Fruit fly (Drosophila melanogaster): Measurements from ENCODE around the gene CG9692.

Gene CG9692

dm6 chr3L:16710258-16711020 is 5.7 kb downstream of the CG9692 start:
- no peak for TF ChIP-seq CTCF (optimal IDR thresholded peaks at IDR 0.05)
- no peak for TF ChIP-seq CG8478 (optimal IDR thresholded peaks at IDR 0.05)

- TF ChIP-seq CTCF (optimal IDR thresholded peaks at IDR 0.05) (peak; percentile 95 to 96), CG8478 (optimal IDR thresholded peaks at IDR 0.05) (no peak)
Observed at dm6 chr3L:16711430-16712228, 6.9 kb downstream of the CG9692 start, which contains the start of the genes CG43954, Lasp and Dab. CG43954 (minus strand) TSS chr3L:16711677. Lasp (minus strand) TSS chr3L:16711677. Dab (plus strand) TSS chr3L:16712126.

- TF ChIP-seq CTCF (optimal IDR thresholded peaks at IDR 0.05), result peak in 1 of 2 experiments; percentile 40
- no peak for TF ChIP-seq CG8478 (optimal IDR thresholded peaks at IDR 0.05)
Observed at dm6 chr3L:16712371-16712770, 7.6 kb downstream of the CG9692 start.

- TF ChIP-seq CG8478 (optimal IDR thresholded peaks at IDR 0.05) (no peak), CTCF (optimal IDR thresholded peaks at IDR 0.05) (peak in 1 of 2 experiments; percentile 16)
Observed at dm6 chr3L:16713446-16714192, 8.8 kb downstream of the CG9692 start.

dm6 chr3L:16714193-16714538 is 9.4 kb downstream of the CG9692 start:
- no peak for TF ChIP-seq CTCF (optimal IDR thresholded peaks at IDR 0.05)
- TF ChIP-seq CG8478 (optimal IDR thresholded peaks at IDR 0.05), result no peak

dm6 chr3L:16724561-16724960 is 19.8 kb downstream of the CG9692 start, which contains the start of gene CG13031:
CG13031 (plus strand) TSS chr3L:16724861.
- TF ChIP-seq CG8478 (optimal IDR thresholded peaks at IDR 0.05) (no peak), CTCF (optimal IDR thresholded peaks at IDR 0.05) (no peak)

dm6 chr3L:16726069-16726591 is 21.4 kb downstream of the CG9692 start, which contains the start of the genes CG13026 and PGRP-SB2:
CG13026 (minus strand) TSS chr3L:16726169.
PGRP-SB2 (plus strand) TSS chr3L:16726541.
- TF ChIP-seq CG8478 (optimal IDR thresholded peaks at IDR 0.05) (no peak), CTCF (optimal IDR thresholded peaks at IDR 0.05) (no peak)

dm6 chr3L:16727939-16728635 is 23.3 kb downstream of the CG9692 start, which contains the start of gene PGRP-SB1:
PGRP-SB1 (minus strand) TSS chr3L:16727989.
- no peak for TF ChIP-seq CTCF (optimal IDR thresholded peaks at IDR 0.05)
- no peak for TF ChIP-seq CG8478 (optimal IDR thresholded peaks at IDR 0.05)

dm6 chr3L:16730645-16731044 is 25.9 kb downstream of the CG9692 start, which contains the start of gene Dbp73D:
Dbp73D (minus strand) TSS chr3L:16730818.
- TF ChIP-seq CTCF (optimal IDR thresholded peaks at IDR 0.05), result no peak
- no peak for TF ChIP-seq CG8478 (optimal IDR thresholded peaks at IDR 0.05)

dm6 chr3L:16733246-16733645 is 28.5 kb downstream of the CG9692 start, which contains the start of gene CG9701:
CG9701 (plus strand) TSS chr3L:16733546.
- no peak for TF ChIP-seq CG8478 (optimal IDR thresholded peaks at IDR 0.05)
- no peak for TF ChIP-seq CTCF (optimal IDR thresholded peaks at IDR 0.05)

dm6 chr3L:16741660-16742059 is 36.9 kb downstream of the CG9692 start:
- TF ChIP-seq CG8478 (optimal IDR thresholded peaks at IDR 0.05), result no peak
- no peak for TF ChIP-seq CTCF (optimal IDR thresholded peaks at IDR 0.05)

- no peak for TF ChIP-seq CTCF (optimal IDR thresholded peaks at IDR 0.05)
Observed at dm6 chr3L:16743906-16744704, 39.3 kb downstream of the CG9692 start.

All from S2 (cell line).